Worm (Caenorhabditis elegans) whole organism, early embryonic: Measurements from ENCODE around the gene Y49G5A.1.

Experiments used
- B0310.2 ChIP-seq: sonication (generic microtip); optimal IDR thresholded peaks from 2 replicates; lab custom pipeline; 2016; ENCODE audit warnings: mild to moderate bottlenecking, missing genetic modification characterization, missing compliant biosample characterization
- F13C5.2 ChIP-seq: sonication (generic microtip); optimal IDR thresholded peaks from 2 replicates; lab custom pipeline; 2017; ENCODE audit warnings: mild to moderate bottlenecking, missing genetic modification characterization, inconsistent platforms, missing compliant biosample characterization
- aly-1 ChIP-seq: sonication (generic microtip); optimal IDR thresholded peaks from 2 replicates; lab custom pipeline; 2016; ENCODE audit warnings: missing genetic modification characterization, missing compliant biosample characterization
- ama-1 ChIP-seq: fragments of 150-350 bp; optimal IDR thresholded peaks from 2 replicates; lab custom pipeline; 2014
- ceh-13 ChIP-seq: fragments of 200-800 bp; sonication (Bioruptor generic); optimal IDR thresholded peaks from 2 replicates; lab custom pipeline; 2018; ENCODE audit warnings: mild to moderate bottlenecking, missing genetic modification characterization, missing compliant biosample characterization
- ceh-36 ChIP-seq: sonication (generic microtip); optimal IDR thresholded peaks from 2 replicates; lab custom pipeline; 2016; ENCODE audit warnings: missing genetic modification characterization, inconsistent platforms, missing compliant biosample characterization
- flt-1 ChIP-seq: fragments of 200-800 bp; sonication (Bioruptor generic); IDR thresholded peaks from 2 replicates; pipeline ENCODE4 v1.3.6; 2022; ENCODE audit warnings: missing genetic modification characterization, missing compliant biosample characterization
- hmbx-1 ChIP-seq: sonication (generic microtip); optimal IDR thresholded peaks from 2 replicates; lab custom pipeline; 2016; ENCODE audit warnings: mild to moderate bottlenecking, missing genetic modification characterization, missing compliant biosample characterization
- pes-1 ChIP-seq: fragments of 200-800 bp; sonication (Bioruptor generic); IDR thresholded peaks from 2 replicates; pipeline ENCODE4 v1.3.6; 2022; ENCODE audit warnings: missing genetic modification reagents, missing genetic modification characterization, missing compliant biosample characterization
- scrt-1 ChIP-seq: fragments of 200-800 bp; sonication (Bioruptor generic); IDR thresholded peaks from 2 replicates; pipeline ENCODE4 v1.3.6; 2022; ENCODE audit warnings: missing genetic modification characterization, missing compliant biosample characterization
- tbx-11 ChIP-seq: fragments of 200-800 bp; sonication (Bioruptor generic); IDR thresholded peaks from 2 replicates; pipeline ENCODE4 v1.3.6; 2022; ENCODE audit warnings: missing genetic modification characterization, missing compliant biosample characterization
- tbx-37 ChIP-seq: fragments of 200-800 bp; sonication (Bioruptor generic); conservative IDR thresholded peaks from 2 replicates; pipeline ENCODE4 v1.3.6; 2022; ENCODE audit warnings: missing genetic modification reagents, missing genetic modification characterization, missing compliant biosample characterization
- tra-4 ChIP-seq: sonication (generic microtip); optimal IDR thresholded peaks from 2 replicates; lab custom pipeline; 2017; ENCODE audit warnings: missing genetic modification characterization, missing compliant biosample characterization

- no peak for TF ChIP-seq F13C5.2 (tag; lab: Kevin White, UChicago)
- TF ChIP-seq tbx-11 (GFP tag; lab: Robert Waterston, UW), result no peak
- no peak for TF ChIP-seq hmbx-1 (tag; lab: Kevin White, UChicago)
- no peak for TF ChIP-seq aly-1
- no peak for TF ChIP-seq flt-1 (GFP tag; lab: Robert Waterston, UW)
- no peak for TF ChIP-seq ama-1 (lab: Kevin White, UChicago)
- TF ChIP-seq pes-1 (GFP tag; lab: Robert Waterston, UW), result no peak
- no peak for TF ChIP-seq ceh-36 (tag; lab: Kevin White, UChicago)
- no peak for TF ChIP-seq tra-4
- TF ChIP-seq tbx-37 (GFP tag; lab: Robert Waterston, UW), result no peak
- TF ChIP-seq ceh-13 (GFP tag; lab: Kevin White, UChicago), result no peak
- TF ChIP-seq scrt-1 (GFP tag; lab: Robert Waterston, UW), result 0 out of 2 replicates have a peak, but pooled peaks have one; percentile 45
- TF ChIP-seq B0310.2 (tag; lab: Kevin White, UChicago), result no peak
Observed at ce11 chrV:5319477-5319876, 32.3 kb upstream of the Y49G5A.1 start, which contains the start of gene ceh-34.
